Fruit fly (Drosophila melanogaster) whole organism, embryonic: ENCODE results near the gene ich.

Experiments used
- CG10274 ChIP-seq: fragments of 200-800 bp; sonication (Bioruptor generic); optimal IDR thresholded peaks from 3 replicates; lab custom pipeline; 2017; ENCODE audit warnings: missing biosample characterization, mild to moderate bottlenecking, missing genetic modification characterization
- CG10431 ChIP-seq: fragments of 200-800 bp; sonication (Bioruptor generic); optimal IDR thresholded peaks from 3 replicates; lab custom pipeline; 2018; ENCODE audit warnings: missing biosample characterization, mild to moderate bottlenecking, missing genetic modification characterization
- CG11247 ChIP-seq: fragments of 200-800 bp; sonication (Bioruptor generic); IDR thresholded peaks from 2 replicates; pipeline ENCODE4 v1.3.6; 2022; ENCODE audit warnings: missing biosample characterization, missing genetic modification characterization
- CG11696 ChIP-seq: fragments of 200-800 bp; sonication (Bioruptor generic); IDR thresholded peaks from 2 replicates; pipeline ENCODE4 v1.3.6; 2022; ENCODE audit warnings: missing biosample characterization, missing genetic modification characterization
- CG12104 ChIP-seq: fragments of 200-800 bp; sonication (Bioruptor generic); optimal IDR thresholded peaks from 3 replicates; lab custom pipeline; 2016; ENCODE audit warnings: missing biosample characterization, missing genetic modification characterization
- CG13123 ChIP-seq: fragments of 200-800 bp; sonication (Bioruptor generic); optimal IDR thresholded peaks from 2 replicates; lab custom pipeline; 2016; ENCODE audit warnings: missing biosample characterization, missing genetic modification characterization
- CG13775 ChIP-seq: fragments of 200-800 bp; sonication (Bioruptor generic); optimal IDR thresholded peaks from 3 replicates; lab custom pipeline; 2017; ENCODE audit warnings: missing biosample characterization, mild to moderate bottlenecking, missing genetic modification characterization
- CG1529 ChIP-seq: fragments of 200-800 bp; sonication (Bioruptor generic); optimal IDR thresholded peaks from 3 replicates; lab custom pipeline; 2018; ENCODE audit warnings: missing biosample characterization, missing genetic modification characterization
- CG15601 ChIP-seq: fragments of 200-800 bp; sonication (Bioruptor generic); optimal IDR thresholded peaks from 3 replicates; lab custom pipeline; 2019; ENCODE audit warnings: missing biosample characterization, mild to moderate bottlenecking, missing genetic modification characterization, moderate library complexity
- CG16779 ChIP-seq: fragments of 200-800 bp; sonication (Bioruptor generic); IDR thresholded peaks from 2 replicates; pipeline ENCODE4 v1.3.6; 2022; ENCODE audit warnings: missing biosample characterization, missing genetic modification characterization
- CG16813 ChIP-seq: fragments of 200-800 bp; sonication (Bioruptor generic); IDR thresholded peaks from 3 replicates; pipeline ENCODE4 v1.3.6; 2022; ENCODE audit warnings: missing biosample characterization, missing genetic modification characterization; ENCODE audit not compliant: partially characterized antibody
- CG17612 ChIP-seq: fragments of 200-800 bp; sonication (Bioruptor generic); IDR thresholded peaks from 2 replicates; pipeline ENCODE4 v1.3.6; 2022; ENCODE audit warnings: missing biosample characterization, missing genetic modification characterization
- CG1832 ChIP-seq: fragments of 200-800 bp; sonication (Bioruptor generic); optimal IDR thresholded peaks from 2 replicates; lab custom pipeline; 2017; ENCODE audit warnings: missing biosample characterization, mild to moderate bottlenecking, missing genetic modification characterization, inconsistent platforms
- CG2678 ChIP-seq: fragments of 200-800 bp; sonication (Bioruptor generic); optimal IDR thresholded peaks from 3 replicates; lab custom pipeline; 2019; ENCODE audit warnings: missing biosample characterization, mild to moderate bottlenecking, missing genetic modification characterization, moderate library complexity
- CG2712 ChIP-seq: fragments of 200-800 bp; optimal IDR thresholded peaks from 3 replicates; lab custom pipeline; 2019; ENCODE audit warnings: missing biosample characterization, mild to moderate bottlenecking, missing genetic modification characterization, moderate library complexity
- CG3407 ChIP-seq: fragments of 200-800 bp; sonication (Bioruptor generic); optimal IDR thresholded peaks from 2 replicates; lab custom pipeline; 2018; ENCODE audit warnings: missing biosample characterization, mild to moderate bottlenecking, missing genetic modification characterization
- CG3847 ChIP-seq: fragments of 200-800 bp; sonication (Bioruptor generic); IDR thresholded peaks from 2 replicates; pipeline ENCODE4 v1.3.6; 2022; ENCODE audit warnings: missing biosample characterization, missing genetic modification characterization
- CG4328 ChIP-seq: fragments of 200-800 bp; sonication (Bioruptor generic); optimal IDR thresholded peaks from 3 replicates; lab custom pipeline; 2017; ENCODE audit warnings: missing biosample characterization, missing genetic modification reagents, missing genetic modification characterization
- CG6854 ChIP-seq: fragments of 200-800 bp; sonication (Bioruptor generic); optimal IDR thresholded peaks from 3 replicates; lab custom pipeline; 2017; ENCODE audit warnings: missing biosample characterization, mild to moderate bottlenecking, missing genetic modification characterization
- CG7928 ChIP-seq: fragments of 200-800 bp; sonication (Bioruptor generic); optimal IDR thresholded peaks from 2 replicates; lab custom pipeline; 2017; ENCODE audit warnings: missing biosample characterization, mild to moderate bottlenecking, missing genetic modification characterization
- CG7963 ChIP-seq: fragments of 200-800 bp; sonication (Bioruptor generic); IDR thresholded peaks from 3 replicates; pipeline ENCODE4 v1.3.6; 2022; ENCODE audit warnings: missing biosample characterization, missing genetic modification characterization; ENCODE audit not compliant: partially characterized antibody
- CG8944 ChIP-seq: fragments of 200-800 bp; sonication (Bioruptor generic); optimal IDR thresholded peaks from 3 replicates; lab custom pipeline; 2016; ENCODE audit warnings: missing biosample characterization, missing genetic modification characterization
- CG9876 ChIP-seq: fragments of 200-800 bp; sonication (Bioruptor generic); optimal IDR thresholded peaks from 2 replicates; lab custom pipeline; 2016; ENCODE audit warnings: missing biosample characterization, missing genetic modification characterization
- CHES-1-like ChIP-seq: fragments of 200-800 bp; sonication (Bioruptor generic); optimal IDR thresholded peaks from 2 replicates; lab custom pipeline; 2016; ENCODE audit warnings: missing biosample characterization, missing genetic modification characterization
- Doc3 ChIP-seq: fragments of 200-800 bp; sonication (Bioruptor generic); IDR thresholded peaks from 3 replicates; pipeline ENCODE4 v1.3.6; 2022; ENCODE audit warnings: missing biosample characterization, missing genetic modification characterization; ENCODE audit not compliant: partially characterized antibody
- Dref ChIP-seq: fragments of 200-800 bp; sonication (Bioruptor generic); IDR thresholded peaks from 2 replicates; pipeline ENCODE4 v1.3.6; 2022; ENCODE audit warnings: missing biosample characterization, missing genetic modification characterization
- Ets97D ChIP-seq: fragments of 200-800 bp; sonication (Bioruptor generic); optimal IDR thresholded peaks from 3 replicates; lab custom pipeline; 2016; ENCODE audit warnings: missing biosample characterization, missing genetic modification characterization
- Gsc ChIP-seq: fragments of 200-800 bp; sonication (Bioruptor generic); IDR thresholded peaks from 2 replicates; pipeline ENCODE4 v1.3.6; 2022; ENCODE audit warnings: missing biosample characterization, missing genetic modification characterization
- Hmx ChIP-seq: fragments of 200-800 bp; sonication (Bioruptor generic); optimal IDR thresholded peaks from 2 replicates; lab custom pipeline; 2016; ENCODE audit warnings: missing biosample characterization, missing genetic modification characterization
- Myb ChIP-seq: fragments of 200-800 bp; sonication (Bioruptor generic); optimal IDR thresholded peaks from 2 replicates; lab custom pipeline; 2016; ENCODE audit warnings: missing biosample characterization, missing genetic modification characterization
- NfI ChIP-seq: fragments of 200-800 bp; sonication (Bioruptor generic); optimal IDR thresholded peaks from 3 replicates; lab custom pipeline; 2018; ENCODE audit warnings: missing biosample characterization, mild to moderate bottlenecking, missing genetic modification characterization, moderate library complexity
- Oaz ChIP-seq: fragments of 200-800 bp; sonication (Bioruptor generic); IDR thresholded peaks from 2 replicates; pipeline ENCODE4 v1.3.6; 2022; ENCODE audit warnings: missing biosample characterization, missing genetic modification characterization
- Side ChIP-seq: fragments of 200-800 bp; sonication (Bioruptor generic); optimal IDR thresholded peaks from 2 replicates; lab custom pipeline; 2016; ENCODE audit warnings: missing biosample characterization, missing genetic modification characterization
- Sin3A ChIP-seq: fragments of >200 bp; optimal IDR thresholded peaks from 2 replicates; lab custom pipeline; 2018
- Sox100B ChIP-seq: fragments of 200-800 bp; sonication (Bioruptor generic); optimal IDR thresholded peaks from 3 replicates; lab custom pipeline; 2018; ENCODE audit warnings: missing biosample characterization, mild to moderate bottlenecking, missing genetic modification characterization
- Sry-δ ChIP-seq: fragments of 200-800 bp; sonication (Bioruptor generic); optimal IDR thresholded peaks from 2 replicates; lab custom pipeline; 2016; ENCODE audit warnings: missing biosample characterization, missing genetic modification characterization
- ap ChIP-seq: fragments of 200-800 bp; sonication (Bioruptor generic); IDR thresholded peaks from 2 replicates; pipeline ENCODE4 v1.3.6; 2022; ENCODE audit warnings: missing biosample characterization, missing genetic modification characterization
- crol ChIP-seq: fragments of 200-800 bp; sonication (Bioruptor generic); IDR thresholded peaks from 2 replicates; pipeline ENCODE4 v1.3.6; 2022; ENCODE audit warnings: missing biosample characterization, missing genetic modification characterization
- gsb ChIP-seq: fragments of 200-800 bp; sonication (Bioruptor generic); IDR thresholded peaks from 2 replicates; pipeline ENCODE4 v1.3.6; 2022; ENCODE audit warnings: missing biosample characterization, missing genetic modification characterization
- h ChIP-seq: fragments of >200 bp; optimal IDR thresholded peaks from 2 replicates; lab custom pipeline; 2017
- her ChIP-seq: fragments of 200-800 bp; sonication (Bioruptor generic); optimal IDR thresholded peaks from 2 replicates; lab custom pipeline; 2016; ENCODE audit warnings: missing biosample characterization, missing genetic modification characterization
- hkb ChIP-seq, 2 experiments: fragments of 200-800 bp in 1 of 2; fragments of >200 bp in 1 of 2; sonication (Bioruptor generic) in 1 of 2; IDR thresholded peaks in 1 of 2; optimal IDR thresholded peaks in 1 of 2; 2 replicates each; pipeline versions ENCODE4 v1.3.6 to Lab custom; 2017 to 2022; ENCODE audit warnings: missing biosample characterization in 1 of 2, missing genetic modification characterization in 1 of 2
- hth ChIP-seq: fragments of >200 bp; optimal IDR thresholded peaks from 2 replicates; lab custom pipeline; 2017; ENCODE audit warnings: inconsistent platforms
- klu ChIP-seq: fragments of 200-800 bp; sonication (Bioruptor generic); IDR thresholded peaks from 2 replicates; pipeline ENCODE4 v1.3.6; 2022; ENCODE audit warnings: missing biosample characterization, missing genetic modification characterization
- lilli ChIP-seq: fragments of 200-800 bp; sonication (Bioruptor generic); optimal IDR thresholded peaks from 3 replicates; lab custom pipeline; 2016; ENCODE audit warnings: missing biosample characterization, missing genetic modification characterization
- oc ChIP-seq: fragments of 200-800 bp; sonication (Bioruptor generic); optimal IDR thresholded peaks from 2 replicates; lab custom pipeline; 2018; ENCODE audit warnings: missing biosample characterization, mild to moderate bottlenecking, missing genetic modification characterization, moderate library complexity
- peb ChIP-seq: fragments of 200-800 bp; sonication (Bioruptor generic); IDR thresholded peaks from 2 replicates; pipeline ENCODE4 v1.3.6; 2022; ENCODE audit warnings: missing biosample characterization, missing genetic modification characterization
- sisA ChIP-seq: fragments of 200-800 bp; sonication (Bioruptor generic); IDR thresholded peaks from 2 replicates; pipeline ENCODE4 v1.3.6; 2022; ENCODE audit warnings: missing biosample characterization, missing genetic modification characterization
- stwl ChIP-seq: fragments of 200-800 bp; sonication (Bioruptor generic); optimal IDR thresholded peaks from 3 replicates; lab custom pipeline; 2018; ENCODE audit warnings: missing biosample characterization, mild to moderate bottlenecking, missing genetic modification characterization, moderate library complexity
- tna ChIP-seq: fragments of 200-800 bp; sonication (Bioruptor generic); IDR thresholded peaks from 2 replicates; pipeline ENCODE4 v1.3.6; 2022; ENCODE audit warnings: missing biosample characterization, missing genetic modification characterization; ENCODE audit not compliant: partially characterized antibody
- zfh1 ChIP-seq: fragments of 200-800 bp; sonication (Bioruptor generic); IDR thresholded peaks from 3 replicates; pipeline ENCODE4 v1.3.6; 2022; ENCODE audit warnings: missing biosample characterization, missing genetic modification characterization

ich gene

dm6 chr3R:8992928-8993579 lies 30.2 kb upstream of the ich start, which contains the start of gene CG11975 (continued):
- no peak for TF ChIP-seq CG3407 (GFP tag; lab: Kevin White, UChicago)
- TF ChIP-seq CG11696 (GFP tag; lab: Robert Waterston, UW) = no peak
- 0 out of 3 replicates have a peak, but pooled peaks have one; percentile 4 for TF ChIP-seq CG7963 (GFP tag; lab: Robert Waterston, UW)
- no peak for TF ChIP-seq Sox100B (GFP tag; lab: Kevin White, UChicago)
- no peak for TF ChIP-seq Hmx (GFP tag; lab: Kevin White, UChicago)
- TF ChIP-seq h (lab: Kevin White, UChicago) = no peak
- no peak for TF ChIP-seq CG17612 (GFP tag; lab: Robert Waterston, UW)
- TF ChIP-seq peb (GFP tag; lab: Robert Waterston, UW) = 0 out of 2 replicates have a peak, but pooled peaks have one; percentile 21
- TF ChIP-seq gsb (GFP tag; lab: Robert Waterston, UW) = 0 out of 2 replicates have a peak, but pooled peaks have one; percentile 12
- TF ChIP-seq ap = 0 out of 2 replicates have a peak, but pooled peaks have one; percentile 5
- TF ChIP-seq her (GFP tag; lab: Kevin White, UChicago) = peak; percentile 82
- peak; percentile 55; the same call in 1 of the 2 replicates for TF ChIP-seq CG11247
- TF ChIP-seq crol (GFP tag; lab: Robert Waterston, UW) = no peak
- no peak for TF ChIP-seq oc (tag; lab: Kevin White, UChicago)
- TF ChIP-seq CG8944 (GFP tag; lab: Kevin White, UChicago) = peak; percentile 84
- peak; percentile 86 for TF ChIP-seq CG13775 (GFP tag; lab: Kevin White, UChicago)
- no peak for TF ChIP-seq CG6854 (GFP tag; lab: Kevin White, UChicago)
- peak; percentile 68 for TF ChIP-seq NfI (GFP tag; lab: Kevin White, UChicago)
- TF ChIP-seq klu (GFP tag; lab: Robert Waterston, UW) = peak; percentile 96
- peak; percentile 94 for TF ChIP-seq CHES-1-like (GFP tag; lab: Kevin White, UChicago)
- TF ChIP-seq CG12104 = peak; percentile 60
- TF ChIP-seq zfh1 = peak; percentile 58
- TF ChIP-seq stwl = peak; percentile 62
- peak; percentile 86 for TF ChIP-seq CG3847 (GFP tag; lab: Robert Waterston, UW)
- TF ChIP-seq CG9876 (GFP tag; lab: Kevin White, UChicago) = peak; percentile 75
- TF ChIP-seq hkb (optimal IDR thresholded peaks at IDR 0.05; lab: Kevin White, UChicago) = peak; percentile 77
- no peak for TF ChIP-seq hkb (GFP tag; IDR thresholded peaks at IDR 0.05; lab: Robert Waterston, UW)
- TF ChIP-seq CG10274 (GFP tag; lab: Kevin White, UChicago) = no peak
- TF ChIP-seq Side = peak; percentile 83
- no peak for TF ChIP-seq CG1832
- peak; percentile 63 for TF ChIP-seq sisA (GFP tag; lab: Robert Waterston, UW)
- peak; percentile 60 for TF ChIP-seq CG15601 (tag; lab: Kevin White, UChicago)
- TF ChIP-seq CG16813 (GFP tag; lab: Robert Waterston, UW) = peak; percentile 64
- TF ChIP-seq Gsc = no peak
- TF ChIP-seq Dref = peak; percentile 67
- no peak for TF ChIP-seq CG2678 (tag; lab: Kevin White, UChicago)
- peak; percentile 82 for TF ChIP-seq Ets97D (GFP tag; lab: Kevin White, UChicago)
- peak; percentile 90 for TF ChIP-seq lilli (GFP tag; lab: Kevin White, UChicago)
- peak; percentile 96 for TF ChIP-seq Sry-δ (GFP tag; lab: Kevin White, UChicago)
- no peak for TF ChIP-seq CG10431 (GFP tag; lab: Kevin White, UChicago)
- TF ChIP-seq hth (lab: Kevin White, UChicago) = no peak
- peak; percentile 93 for TF ChIP-seq Sin3A (lab: Kevin White, UChicago)
- TF ChIP-seq Myb (GFP tag; lab: Kevin White, UChicago) = peak; percentile 74
- no peak for TF ChIP-seq CG7928 (GFP tag; lab: Kevin White, UChicago)
- TF ChIP-seq CG16779 (GFP tag; lab: Robert Waterston, UW) = no peak
- TF ChIP-seq CG2712 (tag; lab: Kevin White, UChicago) = peak; percentile 74
- TF ChIP-seq CG13123 (GFP tag; lab: Kevin White, UChicago) = peak; percentile 36
- peak; percentile 51 for TF ChIP-seq CG1529 (GFP tag; lab: Kevin White, UChicago)
- peak; percentile 30 for TF ChIP-seq CG4328
- peak; percentile 66; the same call in 2 of the 3 replicates for TF ChIP-seq Doc3
- TF ChIP-seq Oaz (GFP tag; lab: Robert Waterston, UW) = no peak
- TF ChIP-seq tna (GFP tag; lab: Robert Waterston, UW) = no peak
